Worm (Caenorhabditis elegans) whole organism, L3 larva: ENCODE measurements around the gene F01D5.3.

Source experiments
- aly-2 ChIP-seq: fragments of 150-350 bp; optimal IDR thresholded peaks from 2 replicates; lab custom pipeline; 2014; ENCODE audit warnings: missing biosample characterization, missing genetic modification characterization
- ceh-16 ChIP-seq: sonication (generic microtip); optimal IDR thresholded peaks from 2 replicates; lab custom pipeline; 2017; ENCODE audit warnings: missing biosample characterization, missing genetic modification characterization
- fos-1 ChIP-seq: fragments of 150-350 bp; optimal IDR thresholded peaks from 2 replicates; lab custom pipeline; 2014; ENCODE audit warnings: missing biosample characterization, missing genetic modification characterization
- lin-15B ChIP-seq: fragments of 150-350 bp; optimal IDR thresholded peaks from 2 replicates; lab custom pipeline; 2014; ENCODE audit warnings: missing biosample characterization, missing genetic modification characterization
- nhr-12 ChIP-seq: fragments of 150-350 bp; optimal IDR thresholded peaks from 2 replicates; lab custom pipeline; 2014; ENCODE audit warnings: missing biosample characterization, missing genetic modification characterization
- nhr-23 ChIP-seq: fragments of 150-350 bp; optimal IDR thresholded peaks from 2 replicates; lab custom pipeline; 2014; ENCODE audit warnings: missing biosample characterization, missing genetic modification reagents, missing genetic modification characterization
- nhr-28 ChIP-seq: fragments of 150-350 bp; optimal IDR thresholded peaks from 2 replicates; lab custom pipeline; 2014; ENCODE audit warnings: missing biosample characterization, missing genetic modification characterization
- sea-2 ChIP-seq: fragments of 150-350 bp; sonication (generic microtip); optimal IDR thresholded peaks from 4 replicates; lab custom pipeline; 2014; ENCODE audit warnings: missing biosample characterization, missing genetic modification reagents, missing genetic modification characterization
- unc-39 ChIP-seq: sonication (generic microtip); optimal IDR thresholded peaks from 4 replicates; lab custom pipeline; 2017; ENCODE audit warnings: missing biosample characterization, missing genetic modification characterization
- unc-62 ChIP-seq: fragments of 150-350 bp; sonication (generic microtip); optimal IDR thresholded peaks from 4 replicates; lab custom pipeline; 2014; ENCODE audit warnings: missing biosample characterization, missing genetic modification reagents, missing genetic modification characterization
- ztf-11 ChIP-seq: fragments of 150-350 bp; optimal IDR thresholded peaks from 2 replicates; lab custom pipeline; 2014; ENCODE audit warnings: missing biosample characterization, missing genetic modification characterization
- ztf-4 ChIP-seq: fragments of 150-350 bp; optimal IDR thresholded peaks from 2 replicates; lab custom pipeline; 2014; ENCODE audit warnings: missing biosample characterization, missing genetic modification characterization

DNA sequence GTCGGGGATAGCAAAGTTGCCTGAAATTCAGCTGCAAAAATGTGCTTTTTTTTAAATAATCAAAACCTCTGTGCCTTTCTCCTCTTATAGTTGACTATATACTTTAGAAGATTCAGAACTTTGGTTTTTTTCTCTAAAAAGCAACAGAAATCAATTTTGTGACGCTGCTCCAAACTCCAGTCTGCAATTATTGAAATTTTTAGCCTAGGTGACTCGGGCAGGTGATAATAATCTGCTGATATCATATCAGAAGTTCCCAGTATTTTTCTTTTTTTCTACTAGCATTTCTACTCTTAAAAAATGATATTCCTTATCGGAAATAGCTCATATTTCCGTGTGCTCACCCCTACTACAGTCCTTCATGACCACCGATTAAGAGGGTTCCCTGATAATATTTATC, 50.7 kb downstream of the F01D5.3 start, which contains the start of gene sre-44:
- TF ChIP-seq fos-1 (tag; lab: Kevin White, UChicago) (no peak), nhr-28 (no peak), ceh-16 (no peak), unc-39 (tag; lab: Kevin White, UChicago) (no peak), lin-15B (tag; lab: Kevin White, UChicago) (no peak), unc-62 (GFP tag; lab: Kevin White, UChicago) (no peak), aly-2 (tag; lab: Kevin White, UChicago) (no peak), nhr-23 (tag; lab: Kevin White, UChicago) (no peak), sea-2 (GFP tag; lab: Kevin White, UChicago) (no peak), nhr-12 (tag; lab: Kevin White, UChicago) (no peak), ztf-11 (tag; lab: Kevin White, UChicago) (no peak), ztf-4 (tag; lab: Kevin White, UChicago) (no peak)
